Fruit fly (Drosophila melanogaster): ENCODE results near the gene mrt.
A peak's percentile ranks its signal among the peaks of the same experiment; 100 is the strongest.

The mrt gene

DNA sequence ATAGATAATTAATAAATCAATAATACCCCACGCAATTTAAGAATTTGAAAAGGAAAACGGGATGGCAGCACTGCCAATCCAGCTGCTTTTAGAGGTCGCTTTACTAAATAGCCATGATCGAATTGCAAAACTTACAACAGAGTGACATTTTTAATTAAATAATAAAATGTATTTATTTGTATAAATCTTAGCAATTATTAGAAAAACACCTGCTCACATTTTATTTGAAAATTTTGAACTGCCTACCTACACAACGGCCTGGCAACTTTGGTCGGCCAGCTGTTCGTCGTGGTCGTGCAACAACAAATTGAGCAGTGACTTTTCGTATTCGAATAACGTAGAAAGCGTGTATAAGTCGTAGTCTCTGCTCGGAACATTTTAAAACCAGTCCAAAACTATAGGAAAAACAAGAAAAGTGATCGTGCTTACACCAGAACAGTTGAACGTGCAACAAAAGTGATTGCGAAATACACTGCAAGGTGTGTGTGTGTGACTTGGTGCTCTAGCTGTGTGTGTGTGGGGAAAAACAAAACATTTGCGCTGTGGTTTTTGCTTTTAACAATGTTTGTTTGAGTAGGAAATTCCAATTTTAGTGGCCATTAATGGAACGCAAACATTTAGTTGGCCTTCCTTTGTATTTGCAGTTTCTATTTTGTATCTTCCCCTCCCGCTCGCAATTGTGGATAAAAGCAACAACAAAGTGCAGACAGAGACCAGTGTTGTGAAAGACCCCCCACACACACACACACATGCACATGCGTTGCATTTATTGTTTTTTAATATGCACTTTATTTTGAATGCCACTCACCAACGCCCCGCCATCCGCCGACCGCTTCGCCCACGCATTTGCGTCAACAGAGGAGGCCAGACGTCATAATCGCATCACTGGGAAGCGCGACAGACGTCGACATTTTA is 7.7 kb downstream of the mrt start, which contains the start of gene CG5938:
TSS of gene CG5938 (plus strand) at position 262 of the 915 bp plus-strand sequence.
- TF ChIP-seq CG10431 (GFP tag; optimal IDR thresholded peaks at IDR 0.05): peak; percentile 57
- peak; percentile 19 for TF ChIP-seq Sox100B (GFP tag; optimal IDR thresholded peaks at IDR 0.05)
- no peak for TF ChIP-seq danr (GFP tag; IDR thresholded peaks at IDR 0.05)
- TF ChIP-seq zen2 (GFP tag; IDR thresholded peaks at IDR 0.05; ENCODE audit: partially characterized antibody): no peak
- peak; percentile 62 for TF ChIP-seq seq (GFP tag; IDR thresholded peaks at IDR 0.05)
- TF ChIP-seq CG5953 (GFP tag; IDR thresholded peaks at IDR 0.05): no peak
- peak; percentile 62 for TF ChIP-seq CG15514 (GFP tag; optimal IDR thresholded peaks at IDR 0.05)
- TF ChIP-seq CG13287 (GFP tag; IDR thresholded peaks at IDR 0.05; ENCODE audit: partially characterized antibody): peak; percentile 35; the same call in 1 of the 2 replicates
- TF ChIP-seq fd64A (GFP tag; optimal IDR thresholded peaks at IDR 0.05): no peak
- no peak for TF ChIP-seq otp (GFP tag; IDR thresholded peaks at IDR 0.05)
- no peak for TF ChIP-seq CG4328 (GFP tag; optimal IDR thresholded peaks at IDR 0.05)
- no peak for TF ChIP-seq gce (GFP tag; IDR thresholded peaks at IDR 0.05)
- TF ChIP-seq tup (GFP tag; optimal IDR thresholded peaks at IDR 0.05): peak; percentile 1
- TF ChIP-seq CG2199 (GFP tag; IDR thresholded peaks at IDR 0.05): 0 out of 3 replicates have a peak, but pooled peaks have one; percentile 65
- TF ChIP-seq peb (GFP tag; IDR thresholded peaks at IDR 0.05): no peak
- no peak for TF ChIP-seq luna (GFP tag; optimal IDR thresholded peaks at IDR 0.05)
- TF ChIP-seq CG12155 (GFP tag; optimal IDR thresholded peaks at IDR 0.05): peak; percentile 6
- peak; percentile 14 for TF ChIP-seq ind (GFP tag; optimal IDR thresholded peaks at IDR 0.05)
- no peak for TF ChIP-seq Mad (GFP tag; optimal IDR thresholded peaks at IDR 0.05)
- TF ChIP-seq CG18619 (GFP tag; optimal IDR thresholded peaks at IDR 0.05): no peak
- no peak for TF ChIP-seq NK7.1 (GFP tag; optimal IDR thresholded peaks at IDR 0.05)
- TF ChIP-seq Meics (GFP tag; optimal IDR thresholded peaks at IDR 0.05): peak; percentile 30
- peak; percentile 38 for TF ChIP-seq abd-A (tag; optimal IDR thresholded peaks at IDR 0.05)
- no peak for TF ChIP-seq CG8388 (GFP tag; optimal IDR thresholded peaks at IDR 0.05)
- no peak for TF ChIP-seq CG8089 (GFP tag; optimal IDR thresholded peaks at IDR 0.05)
- no peak for TF ChIP-seq CG1832 (GFP tag; optimal IDR thresholded peaks at IDR 0.05)
- peak; percentile 38; the same call in 1 of the 2 replicates for TF ChIP-seq MBD-R2 (GFP tag; IDR thresholded peaks at IDR 0.05)
- peak; percentile 55 for TF ChIP-seq H2.0 (GFP tag; IDR thresholded peaks at IDR 0.05)
- TF ChIP-seq crol (GFP tag; IDR thresholded peaks at IDR 0.05): peak; percentile 73
- TF ChIP-seq Doc3 (GFP tag; IDR thresholded peaks at IDR 0.05; ENCODE audit: partially characterized antibody): no peak
- TF ChIP-seq Atf3 (GFP tag; optimal IDR thresholded peaks at IDR 0.05): no peak
- peak; percentile 35 for TF ChIP-seq lbe (GFP tag; optimal IDR thresholded peaks at IDR 0.05)
- TF ChIP-seq nom (GFP tag; optimal IDR thresholded peaks at IDR 0.05): peak; percentile 54
- peak; percentile 59; the same call in 1 of the 2 replicates for TF ChIP-seq Drgx (GFP tag; IDR thresholded peaks at IDR 0.05)
- TF ChIP-seq CG17568 (GFP tag; optimal IDR thresholded peaks at IDR 0.05): no peak
- no peak for TF ChIP-seq Spps (tag; optimal IDR thresholded peaks at IDR 0.05)
- TF ChIP-seq CG10654 (GFP tag; optimal IDR thresholded peaks at IDR 0.05): peak; percentile 0
- peak in 1 of 2 experiments; percentile 12 for TF ChIP-seq Eip74EF (GFP tag; optimal IDR thresholded peaks at IDR 0.05)
- no peak for TF ChIP-seq Tbp (GFP tag; optimal IDR thresholded peaks at IDR 0.05)
- TF ChIP-seq mld (GFP tag; IDR thresholded peaks at IDR 0.05; ENCODE audit: partially characterized antibody): no peak
- TF ChIP-seq zen (tag; optimal IDR thresholded peaks at IDR 0.05): peak; percentile 34
- no peak for TF ChIP-seq HLH3B (GFP tag; IDR thresholded peaks at IDR 0.05)
- TF ChIP-seq Rfx (GFP tag; IDR thresholded peaks at IDR 0.05): peak; percentile 9; the same call in 1 of the 2 replicates
- TF ChIP-seq CG6654 (GFP tag; optimal IDR thresholded peaks at IDR 0.05): no peak
- peak; percentile 46 for TF ChIP-seq lab (GFP tag; optimal IDR thresholded peaks at IDR 0.05)
- TF ChIP-seq tgo (GFP tag; IDR thresholded peaks at IDR 0.05): peak; percentile 20; the same call in 1 of the 3 replicates
- TF ChIP-seq nerfin-2 (GFP tag; IDR thresholded peaks at IDR 0.05; ENCODE audit: partially characterized antibody): no peak
- TF ChIP-seq CG10366 (GFP tag; IDR thresholded peaks at IDR 0.05): 0 out of 2 replicates have a peak, but pooled peaks have one; percentile 10
